Worm (Caenorhabditis elegans): Measurements from ENCODE around the gene srp-1.

The srp-1 gene

ce11 chrV:708808-709207 is 44.3 kb upstream of the srp-1 start, which contains the start of gene srbc-39:
srbc-39 (plus strand) TSS chrV:709108.
- TF ChIP-seq tag-97 (GFP tag; IDR thresholded peaks at IDR 0.05) (no peak), daf-8 (GFP tag; IDR thresholded peaks at IDR 0.05) (no peak), nhr-28 (tag; optimal IDR thresholded peaks at IDR 0.05) (no peak), F37D6.2 (tag; optimal IDR thresholded peaks at IDR 0.05) (no peak), nhr-11 (tag; optimal IDR thresholded peaks at IDR 0.05) (no peak), dve-1 (tag; optimal IDR thresholded peaks at IDR 0.05; ENCODE audit: insufficient read depth) (no peak), saeg-2 (GFP tag; IDR thresholded peaks at IDR 0.05) (no peak), zfp-3 (GFP tag; conservative IDR thresholded peaks at IDR 0.05) (no peak), hmg-1.1 (GFP tag; IDR thresholded peaks at IDR 0.05) (no peak), rbr-2 (tag; optimal IDR thresholded peaks at IDR 0.05) (no peak), snpc-4 (tag; optimal IDR thresholded peaks at IDR 0.05) (no peak), vab-7 (GFP tag; IDR thresholded peaks at IDR 0.05) (no peak), spr-1 (tag; optimal IDR thresholded peaks at IDR 0.05) (no peak), cey-2 (tag; optimal IDR thresholded peaks at IDR 0.05; ENCODE audit: borderline replicate concordance, insufficient read depth) (no peak), tra-1 (GFP tag; IDR thresholded peaks at IDR 0.05) (no peak), lin-13 (GFP tag; optimal IDR thresholded peaks at IDR 0.05) (no peak)

- no peak for TF ChIP-seq nhr-77 (tag; optimal IDR thresholded peaks at IDR 0.05)
- no peak for TF ChIP-seq ceh-32 (tag; optimal IDR thresholded peaks at IDR 0.05; ENCODE audit: poor library complexity)
- TF ChIP-seq nhr-76 (tag; optimal IDR thresholded peaks at IDR 0.05), result no peak
- no peak for TF ChIP-seq cey-2 (tag; optimal IDR thresholded peaks at IDR 0.05; ENCODE audit: borderline replicate concordance, insufficient read depth)
- no peak for TF ChIP-seq tra-1 (GFP tag; IDR thresholded peaks at IDR 0.05)
- TF ChIP-seq aly-2 (tag; optimal IDR thresholded peaks at IDR 0.05), result no peak
- TF ChIP-seq ceh-44 (GFP tag; IDR thresholded peaks at IDR 0.05), result no peak
- no peak for TF ChIP-seq mes-2 (tag; optimal IDR thresholded peaks at IDR 0.05; ENCODE audit: poor library complexity, severe bottlenecking)
- no peak for TF ChIP-seq nhr-102 (tag; optimal IDR thresholded peaks at IDR 0.05)
- no peak for TF ChIP-seq Y105C5A.15 (GFP tag; IDR thresholded peaks at IDR 0.05)
- no peak for TF ChIP-seq jun-1 (tag; optimal IDR thresholded peaks at IDR 0.05)
- TF ChIP-seq rbr-2 (tag; optimal IDR thresholded peaks at IDR 0.05), result no peak
- TF ChIP-seq pqm-1 (tag; optimal IDR thresholded peaks at IDR 0.05), result no peak
- no peak for TF ChIP-seq zfp-3 (GFP tag; conservative IDR thresholded peaks at IDR 0.05)
- TF ChIP-seq skn-1 (tag; optimal IDR thresholded peaks at IDR 0.05), result no peak
- TF ChIP-seq ces-1 (GFP tag; optimal IDR thresholded peaks at IDR 0.05), result no peak
- no peak for TF ChIP-seq madf-5 (GFP tag; IDR thresholded peaks at IDR 0.05)
- TF ChIP-seq F49E8.2 (tag; optimal IDR thresholded peaks at IDR 0.05; ENCODE audit: borderline replicate concordance), result no peak
- TF ChIP-seq F37D6.2 (tag; optimal IDR thresholded peaks at IDR 0.05), result no peak
- no peak for TF ChIP-seq php-3 (GFP tag; IDR thresholded peaks at IDR 0.05)
Observed at ce11 chrV:712882-713281, 40.2 kb upstream of the srp-1 start, which contains the start of gene cyp-33C11. cyp-33C11 (minus strand) TSS chrV:712982.

ce11 chrV:719731-720130 is 33.4 kb upstream of the srp-1 start, which contains the start of gene srbc-40:
srbc-40 (minus strand) TSS chrV:719831.
- TF ChIP-seq ZK337.2 (GFP tag; IDR thresholded peaks at IDR 0.05) (no peak), unc-130 (GFP tag; optimal IDR thresholded peaks at IDR 0.05) (no peak), nhr-6 (tag; optimal IDR thresholded peaks at IDR 0.05) (no peak), php-3 (GFP tag; IDR thresholded peaks at IDR 0.05) (no peak), D1046.2 (GFP tag; IDR thresholded peaks at IDR 0.05) (no peak), nhr-10 (tag; optimal IDR thresholded peaks at IDR 0.05) (no peak)

ce11 chrV:722889-723288 is 30.2 kb upstream of the srp-1 start:
- TF ChIP-seq Y48G9A.11 (GFP tag; IDR thresholded peaks at IDR 0.05), result no peak
- peak; percentile 95 for TF ChIP-seq aha-1 (tag)
- no peak for TF ChIP-seq ZK546.5 (tag; optimal IDR thresholded peaks at IDR 0.05)

Measured in whole organism, L4 larva.